Fruit fly (Drosophila melanogaster) S2 (cell line): ENCODE results near the gene robo2.

Experiments used
- CG8478 ChIP-seq: fragments of >200 bp; optimal IDR thresholded peaks from 2 replicates; lab custom pipeline; 2018
- CTCF ChIP-seq, 2 experiments: fragments of >200 bp; optimal IDR thresholded peaks; 2 replicates each; lab custom pipeline; 2018

DNA sequence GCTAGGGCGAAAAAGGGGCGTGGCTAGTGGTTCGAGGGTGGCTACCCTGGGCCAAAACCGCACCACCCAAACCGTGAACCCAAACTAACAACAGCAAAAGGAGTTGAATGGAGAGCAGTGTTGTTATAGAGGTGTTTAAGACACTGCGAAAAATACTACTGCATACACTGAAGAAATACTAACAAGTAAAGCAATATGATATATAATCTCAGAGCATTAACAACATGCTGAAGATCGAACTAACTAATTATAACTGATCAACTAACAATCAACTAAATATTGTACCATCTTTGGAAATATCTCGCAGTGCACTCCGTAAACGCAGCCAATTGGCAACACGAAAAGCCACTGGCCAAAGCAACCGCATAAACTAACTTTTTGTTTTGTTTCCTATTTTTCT lies 26.6 kb downstream of the robo2 start:
- TF ChIP-seq CG8478 (lab: Kevin White, UChicago) (no peak), CTCF (optimal IDR thresholded peaks at IDR 0.05; lab: Kevin White, UChicago) (no peak)
